Fruit fly (Drosophila melanogaster): ENCODE measurements around the gene Drsl3.

The Drsl3 gene

DNA sequence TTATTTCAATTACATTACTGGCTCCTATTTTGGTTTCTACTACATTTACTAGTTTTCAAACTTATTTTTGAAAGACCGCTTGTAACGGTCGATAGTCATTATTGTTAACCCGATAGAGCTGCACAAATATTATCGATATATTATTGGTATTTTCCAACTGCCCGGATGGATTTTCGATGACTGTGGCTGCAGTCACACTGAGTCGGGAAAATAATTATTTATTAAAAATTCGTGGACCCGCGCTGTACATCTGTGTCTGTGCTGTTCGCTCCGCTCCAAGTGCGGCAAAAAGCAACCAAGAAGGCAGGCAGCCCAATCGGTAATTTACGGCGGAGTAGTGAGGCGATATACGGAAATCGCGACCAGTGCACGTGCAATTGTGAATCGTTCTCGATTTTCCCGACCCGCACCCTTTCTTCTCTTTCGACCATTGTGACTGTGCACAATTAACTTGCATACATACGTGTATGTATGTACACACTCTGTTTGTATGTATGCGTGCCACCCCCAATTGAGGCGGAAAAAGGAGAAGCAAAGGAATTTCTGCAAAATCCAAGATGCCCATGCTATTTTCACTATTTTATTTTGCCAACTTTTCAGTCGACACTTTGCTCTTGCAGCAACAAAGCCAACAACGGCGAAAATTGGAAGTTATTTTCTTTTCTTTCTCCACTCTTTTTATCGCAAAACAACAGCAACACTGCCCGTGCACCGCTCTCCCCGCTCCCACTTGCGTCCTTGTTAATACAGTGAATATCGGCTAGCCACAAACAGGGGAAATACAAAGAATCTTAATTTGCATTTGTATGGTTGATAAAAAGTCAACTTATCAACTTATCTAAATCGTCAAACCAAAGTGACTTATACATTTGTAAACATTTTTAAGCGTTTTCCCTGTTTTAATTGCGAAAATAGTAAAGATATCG lies 11.0 kb upstream of the Drsl3 start, which contains the start of gene ZnT63C (continued):
- peak; percentile 77; the same call in 2 of the 3 replicates for TF ChIP-seq ci (GFP tag; IDR thresholded peaks at IDR 0.05)
- TF ChIP-seq CG2712 (tag; optimal IDR thresholded peaks at IDR 0.05): peak; percentile 100
- peak; percentile 67 for TF ChIP-seq knrl (GFP tag; IDR thresholded peaks at IDR 0.05; ENCODE audit: partially characterized antibody)
- peak; percentile 21 for TF ChIP-seq dm (GFP tag; optimal IDR thresholded peaks at IDR 0.05)
- TF ChIP-seq sqz (GFP tag; optimal IDR thresholded peaks at IDR 0.05): no peak
- peak; percentile 93 for TF ChIP-seq tna (GFP tag; IDR thresholded peaks at IDR 0.05; ENCODE audit: partially characterized antibody)
- no peak for TF ChIP-seq CG17568 (GFP tag; optimal IDR thresholded peaks at IDR 0.05)
- peak; percentile 69 for TF ChIP-seq sens (GFP tag)
- 0 out of 2 replicates have a peak, but pooled peaks have one; percentile 23 for TF ChIP-seq CG5953 (GFP tag; IDR thresholded peaks at IDR 0.05)

DNA sequence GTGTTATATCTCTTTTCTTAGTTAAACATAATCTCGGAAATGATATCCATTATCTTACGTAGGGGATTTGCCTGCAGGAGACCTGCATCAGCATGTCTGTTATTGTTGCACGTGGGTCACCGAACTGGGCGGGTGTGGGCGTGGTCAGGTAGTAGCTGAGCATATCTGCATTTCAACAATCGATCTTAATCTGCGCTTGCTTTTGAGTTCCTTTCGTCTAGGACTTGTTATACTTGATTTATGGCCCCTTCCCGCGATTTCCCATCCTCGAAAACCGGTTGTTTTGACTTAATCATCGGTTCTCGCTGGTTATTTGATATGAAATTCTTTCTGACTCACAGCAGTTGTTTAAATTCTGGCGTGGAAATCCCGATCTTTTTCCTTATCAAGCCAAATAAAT lies 10.1 kb upstream of the Drsl3 start:
- peak in 1 of 2 experiments; percentile 25 for TF ChIP-seq tll (GFP tag; optimal IDR thresholded peaks at IDR 0.05)
- no peak for TF ChIP-seq lilli (GFP tag; optimal IDR thresholded peaks at IDR 0.05)
- peak; percentile 54 for TF ChIP-seq CG15479 (GFP tag; optimal IDR thresholded peaks at IDR 0.05)

DNA sequence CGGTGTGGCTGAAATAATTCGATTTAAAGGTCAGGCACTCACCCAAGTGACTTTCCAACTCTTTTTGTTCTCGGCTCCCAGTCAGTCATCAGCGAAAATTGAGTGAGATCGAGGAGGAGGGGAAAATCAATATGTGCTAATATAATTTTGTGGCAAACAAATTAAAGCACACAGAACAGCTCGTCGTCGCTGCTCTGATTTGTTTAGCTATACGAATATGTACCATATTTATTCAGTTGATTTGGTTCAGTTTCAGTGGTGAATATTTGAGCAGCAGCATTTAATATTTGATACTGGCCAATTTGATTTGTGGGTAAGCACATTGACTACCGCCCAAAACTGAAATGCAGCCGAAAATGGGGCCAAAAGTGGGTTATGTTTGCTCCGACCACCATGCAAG lies 9.4 kb upstream of the Drsl3 start:
- TF ChIP-seq CG1233 (GFP tag; optimal IDR thresholded peaks at IDR 0.05) (no peak), CG3407 (GFP tag; optimal IDR thresholded peaks at IDR 0.05) (peak; percentile 64), dati (GFP tag; IDR thresholded peaks at IDR 0.05) (no peak), CG32772 (GFP tag; IDR thresholded peaks at IDR 0.05) (no peak), CG4424 (GFP tag; optimal IDR thresholded peaks at IDR 0.05) (no peak), stc (GFP tag; IDR thresholded peaks at IDR 0.05) (no peak), gfzf (GFP tag; optimal IDR thresholded peaks at IDR 0.05) (no peak), CG3838 (GFP tag; optimal IDR thresholded peaks at IDR 0.05) (peak; percentile 0), CG8944 (GFP tag; optimal IDR thresholded peaks at IDR 0.05) (peak; percentile 42), HmgD (GFP tag; optimal IDR thresholded peaks at IDR 0.05) (no peak), Med (GFP tag) (peak; percentile 94), CG15514 (GFP tag; optimal IDR thresholded peaks at IDR 0.05) (peak; percentile 41), CG16779 (GFP tag; IDR thresholded peaks at IDR 0.05) (no peak), croc (GFP tag; conservative IDR thresholded peaks at IDR 0.05) (no peak), zfh1 (GFP tag; IDR thresholded peaks at IDR 0.05) (peak; percentile 45; the same call in 1 of the 3 replicates), crc (GFP tag; optimal IDR thresholded peaks at IDR 0.05) (no peak), CG18262 (tag; optimal IDR thresholded peaks at IDR 0.05) (peak; percentile 23), CG14667 (GFP tag; IDR thresholded peaks at IDR 0.05) (no peak), sob (GFP tag; IDR thresholded peaks at IDR 0.05) (peak; percentile 22; the same call in 1 of the 2 replicates), Myb (GFP tag; optimal IDR thresholded peaks at IDR 0.05) (no peak), CG15269 (tag; optimal IDR thresholded peaks at IDR 0.05) (peak; percentile 6), CG18011 (GFP tag; optimal IDR thresholded peaks at IDR 0.05) (no peak), CG18599 (GFP tag; optimal IDR thresholded peaks at IDR 0.05) (peak; percentile 6), Ets65A (GFP tag) (no peak), chif (GFP tag; optimal IDR thresholded peaks at IDR 0.05) (peak in 1 of 2 experiments; percentile 27), kah (GFP tag; optimal IDR thresholded peaks at IDR 0.05) (no peak), CG13123 (GFP tag; optimal IDR thresholded peaks at IDR 0.05) (peak; percentile 24), CG10147 (GFP tag; optimal IDR thresholded peaks at IDR 0.05) (no peak), CG9932 (GFP tag; IDR thresholded peaks at IDR 0.05) (no peak), Fer1 (GFP tag; optimal IDR thresholded peaks at IDR 0.05) (no peak), wdn (GFP tag; IDR thresholded peaks at IDR 0.05) (no peak), knrl (GFP tag; IDR thresholded peaks at IDR 0.05; ENCODE audit: partially characterized antibody) (no peak), Hr51 (GFP tag; optimal IDR thresholded peaks at IDR 0.05) (no peak), repo (GFP tag; optimal IDR thresholded peaks at IDR 0.05) (peak; percentile 9), jumu (GFP tag; optimal IDR thresholded peaks at IDR 0.05) (no peak)
